Worm (Caenorhabditis elegans): Measurements from ENCODE around the gene srbc-16.

- TF ChIP-seq him-1 (tag; optimal IDR thresholded peaks at IDR 0.05) (no peak), dao-5 (tag; optimal IDR thresholded peaks at IDR 0.05) (no peak), W03F9.2 (tag; optimal IDR thresholded peaks at IDR 0.05) (no peak)
These were observed 35.8 kb upstream of the srbc-16 start, which contains the start of gene str-52 for ce11 chrV:2146044-2146443.

All from whole organism, L4/young adult.